Worm (Caenorhabditis elegans) whole organism, young adult: Measurements from ENCODE around the gene str-27.

ENCODE experiments used
- C17E4.6 ChIP-seq: fragments of 200-800 bp; sonication (Bioruptor generic); IDR thresholded peaks from 2 replicates; pipeline ENCODE4 v1.3.6; 2022; ENCODE audit warnings: missing genetic modification reagents, missing genetic modification characterization, missing compliant biosample characterization
- D2030.7 ChIP-seq: fragments of 200-800 bp; sonication (Bioruptor generic); IDR thresholded peaks from 2 replicates; pipeline ENCODE4 v1.3.6; 2022; ENCODE audit warnings: missing genetic modification reagents, missing genetic modification characterization, missing compliant biosample characterization
- F37B4.10 ChIP-seq: fragments of 200-800 bp; sonication (Bioruptor generic); IDR thresholded peaks from 2 replicates; pipeline ENCODE4 v1.3.6; 2022; ENCODE audit warnings: missing genetic modification characterization, missing compliant biosample characterization
- Y53G8AR.9 ChIP-seq: fragments of 200-800 bp; sonication (Bioruptor generic); conservative IDR thresholded peaks from 2 replicates; pipeline ENCODE4 v1.3.6; 2022; ENCODE audit warnings: missing genetic modification reagents, missing genetic modification characterization, missing compliant biosample characterization
- aptf-3 ChIP-seq: fragments of 200-800 bp; sonication (Bioruptor generic); IDR thresholded peaks from 2 replicates; pipeline ENCODE4 v1.3.6; 2022; ENCODE audit warnings: missing genetic modification characterization, missing compliant biosample characterization
- cebp-2 ChIP-seq: fragments of 200-800 bp; sonication (Bioruptor generic); IDR thresholded peaks from 2 replicates; pipeline ENCODE4 v1.3.6; 2022; ENCODE audit warnings: missing genetic modification characterization, missing compliant biosample characterization
- ceh-100 ChIP-seq: fragments of 200-800 bp; sonication (Bioruptor generic); IDR thresholded peaks from 2 replicates; pipeline ENCODE4 v1.3.6; 2022; ENCODE audit warnings: missing genetic modification reagents, missing genetic modification characterization, missing compliant biosample characterization
- ceh-91 ChIP-seq: fragments of 200-800 bp; sonication (Bioruptor generic); IDR thresholded peaks from 2 replicates; pipeline ENCODE4 v1.3.6; 2022; ENCODE audit warnings: missing genetic modification reagents, missing genetic modification characterization, missing compliant biosample characterization
- dpl-1 ChIP-seq: fragments of 150-350 bp; optimal IDR thresholded peaks from 2 replicates; lab custom pipeline; 2014; ENCODE audit warnings: missing biosample characterization, missing genetic modification reagents, missing genetic modification characterization
- efl-1 ChIP-seq: fragments of 150-350 bp; optimal IDR thresholded peaks from 2 replicates; lab custom pipeline; 2014; ENCODE audit warnings: missing biosample characterization, missing genetic modification reagents, missing genetic modification characterization
- fkh-3 ChIP-seq: sonication (generic microtip); optimal IDR thresholded peaks from 2 replicates; lab custom pipeline; 2016; ENCODE audit warnings: mild to moderate bottlenecking, missing genetic modification characterization, missing compliant biosample characterization
- gei-17 ChIP-seq: fragments of 200-800 bp; sonication (Bioruptor generic); optimal IDR thresholded peaks from 2 replicates; lab custom pipeline; 2018; ENCODE audit warnings: mild to moderate bottlenecking, missing genetic modification characterization, missing compliant biosample characterization
- hlh-26 ChIP-seq: fragments of 200-800 bp; sonication (Bioruptor generic); conservative IDR thresholded peaks from 2 replicates; pipeline ENCODE4 v1.3.6; 2022; ENCODE audit warnings: missing genetic modification reagents, missing genetic modification characterization, missing compliant biosample characterization
- hmg-1.2 ChIP-seq: fragments of 200-800 bp; sonication (Bioruptor generic); IDR thresholded peaks from 2 replicates; pipeline ENCODE4 v1.3.6; 2022; ENCODE audit warnings: missing genetic modification reagents, missing genetic modification characterization, missing compliant biosample characterization
- hmg-20 ChIP-seq: fragments of 200-800 bp; sonication (Bioruptor generic); IDR thresholded peaks from 2 replicates; pipeline ENCODE4 v1.3.6; 2022; ENCODE audit warnings: missing genetic modification reagents, missing genetic modification characterization, missing compliant biosample characterization
- madf-10 ChIP-seq: sonication (generic microtip); optimal IDR thresholded peaks from 2 replicates; lab custom pipeline; 2016; ENCODE audit warnings: mild to moderate bottlenecking, missing genetic modification characterization, missing compliant biosample characterization
- madf-6 ChIP-seq: fragments of 200-800 bp; sonication (Bioruptor generic); IDR thresholded peaks from 2 replicates; pipeline ENCODE4 v1.3.6; 2022; ENCODE audit warnings: missing genetic modification reagents, missing genetic modification characterization, missing compliant biosample characterization
- mcd-1 ChIP-seq: fragments of 200-800 bp; sonication (Bioruptor generic); IDR thresholded peaks from 2 replicates; pipeline ENCODE4 v1.3.6; 2022; ENCODE audit warnings: missing genetic modification reagents, missing genetic modification characterization, missing compliant biosample characterization
- nfya-2 ChIP-seq: fragments of 200-800 bp; sonication (Bioruptor generic); IDR thresholded peaks from 2 replicates; pipeline ENCODE4 v1.3.6; 2022; ENCODE audit warnings: missing genetic modification reagents, missing genetic modification characterization, missing compliant biosample characterization
- nhr-27 ChIP-seq: fragments of 200-800 bp; sonication (Bioruptor generic); optimal IDR thresholded peaks from 2 replicates; lab custom pipeline; 2018; ENCODE audit warnings: mild to moderate bottlenecking, missing genetic modification characterization, moderate library complexity, missing compliant biosample characterization
- nhr-80 ChIP-seq: sonication (generic microtip); optimal IDR thresholded peaks from 2 replicates; lab custom pipeline; 2016; ENCODE audit warnings: missing genetic modification characterization, missing compliant biosample characterization
- rec-8 ChIP-seq, 2 experiments: sonication (generic microtip); optimal IDR thresholded peaks; 2 replicates each; lab custom pipeline; 2016; ENCODE audit warnings: mild to moderate bottlenecking in 2 of 2, missing genetic modification characterization in 2 of 2, missing genetic modification reagents in 2 of 2, missing genotype in 2 of 2, missing biosample characterization in 1 of 2, missing compliant biosample characterization in 1 of 2, moderate library complexity in 1 of 2
- snpc-1.1 ChIP-seq: sonication (generic microtip); optimal IDR thresholded peaks from 2 replicates; lab custom pipeline; 2017; ENCODE audit warnings: missing genetic modification characterization, mild to moderate bottlenecking, missing compliant biosample characterization, antibody characterized with exemption, moderate library complexity, missing genotype, missing genetic modification reagents; ENCODE audit not compliant: insufficient read depth
- snpc-4 ChIP-seq, 5 experiments: fragments of 150-350 bp in 1 of 5; sonication (generic microtip) in 4 of 5; optimal IDR thresholded peaks; 2 replicates each; lab custom pipeline; 2014 to 2018; ENCODE audit warnings: missing genetic modification characterization in 5 of 5, missing biosample characterization in 3 of 5, antibody characterized with exemption in 2 of 5, mild to moderate bottlenecking in 2 of 5, missing compliant biosample characterization in 2 of 5, missing genotype in 2 of 5, moderate library complexity in 2 of 5, missing genetic modification reagents in 1 of 5
- tbp1 ChIP-seq: fragments of 200-800 bp; sonication (Bioruptor generic); optimal IDR thresholded peaks from 2 replicates; lab custom pipeline; 2018; ENCODE audit warnings: mild to moderate bottlenecking, missing genetic modification characterization, missing compliant biosample characterization
- tbx-9 ChIP-seq: sonication (generic microtip); optimal IDR thresholded peaks from 2 replicates; lab custom pipeline; 2016; ENCODE audit warnings: borderline replicate concordance, missing genetic modification characterization, inconsistent platforms, missing compliant biosample characterization
- unc-130 ChIP-seq: sonication (generic microtip); optimal IDR thresholded peaks from 2 replicates; lab custom pipeline; 2016; ENCODE audit warnings: missing genetic modification reagents, missing genetic modification characterization, missing compliant biosample characterization
- xnd-1 ChIP-seq: sonication (generic microtip); optimal IDR thresholded peaks from 2 replicates; lab custom pipeline; 2016; ENCODE audit warnings: missing genotype, missing genetic modification reagents, missing genetic modification characterization, missing compliant biosample characterization
- ztf-18 ChIP-seq: sonication (generic microtip); optimal IDR thresholded peaks from 2 replicates; lab custom pipeline; 2016; ENCODE audit warnings: missing genotype, mild to moderate bottlenecking, missing genetic modification characterization, missing compliant biosample characterization
- ztf-6 ChIP-seq: fragments of 200-800 bp; sonication (Bioruptor generic); IDR thresholded peaks from 2 replicates; pipeline ENCODE4 v1.3.6; 2022; ENCODE audit warnings: missing genetic modification reagents, missing genetic modification characterization, missing compliant biosample characterization

str-27 gene

DNA sequence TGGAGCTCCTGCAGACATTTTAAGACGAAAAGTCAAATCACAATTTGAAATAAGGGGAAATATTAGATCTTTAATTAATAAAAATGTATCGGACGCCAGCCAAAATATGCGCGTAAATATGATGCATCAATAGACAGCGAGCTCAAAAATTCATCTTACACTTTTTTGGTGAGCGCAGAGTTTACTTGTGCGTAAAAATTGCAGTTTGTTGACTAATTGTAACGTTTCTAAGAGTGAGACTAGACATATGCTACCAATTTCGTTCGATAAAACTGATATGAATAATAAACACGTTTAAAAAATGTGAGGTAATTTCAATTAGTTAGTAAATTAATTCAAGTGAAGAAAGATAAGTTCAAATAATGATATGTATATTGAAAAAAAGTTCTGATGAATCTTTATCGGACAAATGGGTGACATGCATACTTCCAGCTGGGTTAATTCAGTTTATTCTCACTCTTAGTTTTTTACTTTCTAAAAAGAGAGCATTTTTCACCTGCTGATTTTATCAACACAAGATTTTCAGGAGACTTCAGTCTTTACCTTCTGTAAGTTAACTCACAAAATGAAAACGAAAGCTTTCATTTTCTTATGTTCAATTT, 43.6 kb upstream of the str-27 start, which contains the start of the genes nhr-285 and irld-52:
Gene nhr-285, minus strand, starts transcription at position 101 of the 602 bp plus-strand sequence.
Gene irld-52, plus strand, starts transcription at position 552 of the 602 bp plus-strand sequence.
- no peak for TF ChIP-seq hmg-20
- no peak for TF ChIP-seq cebp-2 (GFP tag; lab: Robert Waterston, UW)
- TF ChIP-seq fkh-3 (tag; lab: Kevin White, UChicago), result no peak

DNA sequence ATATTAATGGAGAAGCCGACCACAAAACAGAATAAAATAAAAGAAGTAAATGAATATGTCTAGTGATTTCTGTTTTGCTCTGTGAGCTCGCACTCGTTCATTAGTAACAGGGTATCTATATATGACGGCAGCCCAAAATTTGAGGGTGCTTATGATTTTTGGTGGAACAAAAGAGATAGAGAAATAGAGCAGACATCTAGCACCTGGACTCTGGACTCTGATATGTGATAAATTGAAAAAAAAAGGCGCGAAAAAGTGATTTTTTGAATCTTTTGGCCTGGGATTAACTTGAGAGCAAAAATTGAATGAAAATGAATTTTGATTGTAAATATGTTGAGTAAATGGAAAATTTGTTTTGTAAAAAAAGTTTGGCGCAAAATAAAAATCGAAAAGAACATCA, 41.0 kb upstream of the str-27 start, which contains the start of gene nhr-283:
Gene nhr-283, minus strand, starts transcription at position 101 of the 400 bp plus-strand sequence.
- no peak for TF ChIP-seq nhr-27 (tag; lab: Kevin White, UChicago)
- TF ChIP-seq dpl-1 (GFP tag; lab: Kevin White, UChicago), result no peak

DNA sequence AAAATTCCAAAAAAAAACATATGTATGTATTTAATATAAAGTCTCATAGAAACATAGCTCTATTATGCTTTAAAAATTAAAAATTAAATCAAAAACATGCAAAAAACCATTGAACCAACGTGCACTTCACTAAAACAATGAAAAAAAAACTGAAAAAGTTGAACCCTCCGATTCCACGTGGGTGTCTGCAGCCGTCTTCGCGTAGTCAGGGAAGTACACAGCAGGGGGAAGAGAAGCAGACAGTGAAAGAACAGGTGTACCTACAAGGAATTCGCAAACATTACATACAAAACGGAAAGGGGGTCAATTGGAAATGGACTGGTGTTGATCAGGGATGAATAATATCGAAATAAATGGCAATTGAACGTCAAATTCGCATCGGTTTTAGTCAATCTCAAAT, 38.3 kb upstream of the str-27 start:
- TF ChIP-seq hlh-26 (GFP tag; lab: Robert Waterston, UW), result no peak
- TF ChIP-seq cebp-2 (GFP tag; lab: Robert Waterston, UW), result no peak
- no peak for TF ChIP-seq snpc-1.1 (tag; lab: Kevin White, UChicago)

DNA sequence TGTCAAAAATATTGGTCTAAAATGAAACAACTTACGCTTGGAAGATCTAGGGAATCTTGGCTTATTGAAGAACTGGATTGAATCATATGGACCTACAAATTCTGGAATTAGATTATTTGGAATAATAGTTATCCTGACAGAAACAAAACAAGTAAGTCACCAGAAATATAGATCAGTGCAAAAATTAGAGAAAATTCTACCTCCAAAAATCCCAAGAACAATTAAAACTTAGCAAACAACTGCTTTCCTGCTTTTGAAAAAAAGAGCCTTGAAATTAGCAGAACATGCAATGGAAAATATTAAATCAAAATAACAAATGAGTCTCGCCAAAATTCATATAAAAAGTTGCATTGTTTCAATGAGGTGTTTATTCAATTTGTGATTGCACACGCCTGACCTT, 37.5 kb upstream of the str-27 start, which contains the start of gene nhr-60:
Gene nhr-60, minus strand, starts transcription at position 101 of the 400 bp plus-strand sequence.
- TF ChIP-seq hmg-1.2 (GFP tag; lab: Robert Waterston, UW) (no peak), ztf-6 (GFP tag; lab: Robert Waterston, UW) (no peak), tbx-9 (tag; lab: Kevin White, UChicago) (no peak), rec-8 (tag; optimal IDR thresholded peaks at IDR 0.05; lab: Kevin White, UChicago) (no peak), gei-17 (no peak), unc-130 (no peak), nhr-80 (tag; lab: Kevin White, UChicago) (no peak), xnd-1 (tag; lab: Kevin White, UChicago) (no peak), Y53G8AR.9 (no peak), tbp1 (GFP tag; lab: Kevin White, UChicago) (no peak), C17E4.6 (no peak), F37B4.10 (GFP tag; lab: Robert Waterston, UW) (no peak), hlh-26 (GFP tag; lab: Robert Waterston, UW) (no peak), nfya-2 (no peak), madf-10 (tag; lab: Kevin White, UChicago) (no peak), aptf-3 (GFP tag; lab: Robert Waterston, UW) (no peak)

DNA sequence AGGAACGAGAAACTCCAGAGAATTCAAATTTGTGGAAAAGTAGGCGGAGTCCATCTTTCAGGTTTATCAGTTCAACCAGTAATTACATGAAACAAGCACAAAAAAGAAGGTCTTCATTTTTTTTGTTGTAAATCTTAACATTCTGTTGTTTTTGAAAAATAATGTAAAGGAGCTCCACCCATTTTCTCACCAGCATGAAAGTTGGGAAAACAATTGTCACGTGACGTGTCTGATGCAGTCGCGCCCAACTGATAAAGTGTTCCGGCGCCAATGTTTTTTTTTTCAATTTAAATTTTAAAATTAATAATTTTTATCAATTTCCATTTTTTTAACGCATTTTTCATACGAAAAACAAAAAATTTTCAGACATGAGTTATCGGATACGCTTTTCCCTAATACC, 33.5 kb upstream of the str-27 start, which contains the start of gene F57A10.4:
Gene F57A10.4, plus strand, starts transcription at position 367 of the 400 bp plus-strand sequence.
- TF ChIP-seq snpc-4 (GFP tag; optimal IDR thresholded peaks at IDR 0.05; lab: Kevin White, UChicago) (no peak), snpc-4 (tag; optimal IDR thresholded peaks at IDR 0.05; lab: Kevin White, UChicago) (no peak), efl-1 (peak; percentile 45), D2030.7 (GFP tag; lab: Robert Waterston, UW) (peak; percentile 46; the same call in 1 of the 2 replicates), ceh-91 (GFP tag; lab: Robert Waterston, UW) (peak; percentile 29; the same call in 1 of the 2 replicates), madf-6 (peak; percentile 38; the same call in 1 of the 2 replicates), aptf-3 (GFP tag; lab: Robert Waterston, UW) (no peak), ceh-100 (peak; percentile 85), mcd-1 (GFP tag; lab: Robert Waterston, UW) (peak; percentile 36; the same call in 1 of the 2 replicates), ztf-18 (peak; percentile 35)
